Fruit fly (Drosophila melanogaster): Measurements from ENCODE around the gene CG2202.
A peak's percentile ranks its signal among the peaks of the same experiment; 100 is the strongest.

Gene CG2202

dm6 chrX:10822678-10823440 is 25.7 kb upstream of the CG2202 start (continued):
- TF ChIP-seq fd64A (GFP tag; optimal IDR thresholded peaks at IDR 0.05) (no peak), CG7556 (GFP tag; optimal IDR thresholded peaks at IDR 0.05) (peak; percentile 89), CG12391 (tag; optimal IDR thresholded peaks at IDR 0.05) (peak; percentile 89), knrl (GFP tag; IDR thresholded peaks at IDR 0.05; ENCODE audit: partially characterized antibody) (no peak), Atf-2 (GFP tag; optimal IDR thresholded peaks at IDR 0.05) (peak; percentile 13), CG1832 (GFP tag; optimal IDR thresholded peaks at IDR 0.05) (no peak), dysf (GFP tag; IDR thresholded peaks at IDR 0.05) (peak; percentile 45; the same call in 2 of the 3 replicates), schlank (tag; optimal IDR thresholded peaks at IDR 0.05) (no peak), CG31365 (tag; optimal IDR thresholded peaks at IDR 0.05) (peak; percentile 14), CG17568 (GFP tag; optimal IDR thresholded peaks at IDR 0.05) (no peak), cato (GFP tag; optimal IDR thresholded peaks at IDR 0.05; ENCODE audit: borderline replicate concordance) (no peak), Ets97D (GFP tag; optimal IDR thresholded peaks at IDR 0.05) (no peak), CG8388 (GFP tag; optimal IDR thresholded peaks at IDR 0.05) (peak; percentile 100), disco-r (GFP tag; optimal IDR thresholded peaks at IDR 0.05) (no peak), BEAF-32 (GFP tag; optimal IDR thresholded peaks at IDR 0.05) (no peak), MBD-R2 (GFP tag; IDR thresholded peaks at IDR 0.05) (no peak), unpg (GFP tag; optimal IDR thresholded peaks at IDR 0.05) (peak; percentile 73), crc (GFP tag; optimal IDR thresholded peaks at IDR 0.05) (no peak), cg (GFP tag; optimal IDR thresholded peaks at IDR 0.05) (peak; percentile 70), jumu (GFP tag; optimal IDR thresholded peaks at IDR 0.05) (peak; percentile 32), CG10147 (GFP tag; optimal IDR thresholded peaks at IDR 0.05) (peak; percentile 61), gce (GFP tag; IDR thresholded peaks at IDR 0.05) (no peak), CG14710 (tag; optimal IDR thresholded peaks at IDR 0.05) (peak; percentile 90), CG32532 (GFP tag; IDR thresholded peaks at IDR 0.05) (no peak; the same call in 1 of the 2 replicates), hkb (optimal IDR thresholded peaks at IDR 0.05) (no peak), hkb (GFP tag; IDR thresholded peaks at IDR 0.05) (peak; percentile 62), gsb (GFP tag; IDR thresholded peaks at IDR 0.05) (no peak), Doc3 (GFP tag; IDR thresholded peaks at IDR 0.05; ENCODE audit: partially characterized antibody) (no peak), CG6765 (GFP tag; optimal IDR thresholded peaks at IDR 0.05) (peak; percentile 27), bab2 (GFP tag; optimal IDR thresholded peaks at IDR 0.05) (peak; percentile 13), dmrt99B (tag; optimal IDR thresholded peaks at IDR 0.05) (peak; percentile 77), CG31224 (GFP tag; IDR thresholded peaks at IDR 0.05) (no peak), org-1 (GFP tag; optimal IDR thresholded peaks at IDR 0.05) (peak; percentile 73), gro (GFP tag; optimal IDR thresholded peaks at IDR 0.05) (no peak), CG9215 (GFP tag; IDR thresholded peaks at IDR 0.05) (peak; percentile 34; the same call in 1 of the 2 replicates), CG15514 (GFP tag; optimal IDR thresholded peaks at IDR 0.05) (peak; percentile 26), CG2116 (GFP tag; optimal IDR thresholded peaks at IDR 0.05) (no peak), CG15011 (GFP tag; optimal IDR thresholded peaks at IDR 0.05) (peak; percentile 60), eyg (GFP tag; optimal IDR thresholded peaks at IDR 0.05) (no peak), CG11398 (GFP tag; optimal IDR thresholded peaks at IDR 0.05) (no peak), pum (GFP tag; optimal IDR thresholded peaks at IDR 0.05) (peak; percentile 16), Hr51 (GFP tag; optimal IDR thresholded peaks at IDR 0.05) (peak; percentile 48 to 71), NC2β (GFP tag; optimal IDR thresholded peaks at IDR 0.05) (peak; percentile 27), CG11695 (GFP tag; IDR thresholded peaks at IDR 0.05) (peak; percentile 53; the same call in 1 of the 3 replicates), CG11247 (GFP tag; IDR thresholded peaks at IDR 0.05) (no peak), ssp (GFP tag; IDR thresholded peaks at IDR 0.05) (no peak), Dp (GFP tag; optimal IDR thresholded peaks at IDR 0.05) (no peak), sna (GFP tag; IDR thresholded peaks at IDR 0.05; ENCODE audit: partially characterized antibody) (no peak), al (GFP tag; IDR thresholded peaks at IDR 0.05) (no peak)
